Fruit fly (Drosophila melanogaster) whole organism, embryonic: ENCODE data around the gene Cypl.

Source experiments
- B-H2 ChIP-seq: fragments of 200-800 bp; sonication (Bioruptor generic); optimal IDR thresholded peaks from 2 replicates; lab custom pipeline; 2018; ENCODE audit warnings: missing biosample characterization, mild to moderate bottlenecking, missing genetic modification characterization
- CG10321 ChIP-seq: fragments of 200-800 bp; sonication (Bioruptor generic); IDR thresholded peaks from 2 replicates; pipeline ENCODE4 v1.3.6; 2022; ENCODE audit warnings: missing biosample characterization, missing genetic modification characterization
- CG10979 ChIP-seq: fragments of 200-800 bp; sonication (Bioruptor generic); optimal IDR thresholded peaks from 2 replicates; lab custom pipeline; 2018; ENCODE audit warnings: missing biosample characterization, mild to moderate bottlenecking, missing genetic modification characterization, moderate library complexity
- CG11085 ChIP-seq: fragments of 200-800 bp; sonication (Bioruptor generic); IDR thresholded peaks from 2 replicates; pipeline ENCODE4 v1.3.6; 2022; ENCODE audit warnings: missing biosample characterization, missing genetic modification characterization
- CG12299 ChIP-seq: fragments of 200-800 bp; sonication (Bioruptor generic); optimal IDR thresholded peaks from 2 replicates; lab custom pipeline; 2018; ENCODE audit warnings: missing biosample characterization, mild to moderate bottlenecking, missing genetic modification characterization
- CG12769 ChIP-seq: fragments of 200-800 bp; sonication (Bioruptor generic); optimal IDR thresholded peaks from 2 replicates; lab custom pipeline; 2019; ENCODE audit warnings: missing biosample characterization, mild to moderate bottlenecking, missing genetic modification characterization, moderate library complexity
- CG1603 ChIP-seq: fragments of 200-800 bp; sonication (Bioruptor generic); optimal IDR thresholded peaks from 2 replicates; lab custom pipeline; 2019; ENCODE audit warnings: missing biosample characterization, mild to moderate bottlenecking, missing genetic modification characterization, moderate library complexity
- CG2875 ChIP-seq: fragments of 200-800 bp; sonication (Bioruptor generic); optimal IDR thresholded peaks from 2 replicates; lab custom pipeline; 2017; ENCODE audit warnings: missing biosample characterization, mild to moderate bottlenecking, missing genetic modification characterization, missing genetic modification reagents
- CG32532 ChIP-seq: fragments of 200-800 bp; sonication (Bioruptor generic); IDR thresholded peaks from 2 replicates; pipeline ENCODE4 v1.3.6; 2022; ENCODE audit warnings: missing biosample characterization, missing genetic modification characterization
- CG3281 ChIP-seq: fragments of 200-800 bp; sonication (Bioruptor generic); optimal IDR thresholded peaks from 3 replicates; lab custom pipeline; 2017; ENCODE audit warnings: missing biosample characterization, mild to moderate bottlenecking, missing genetic modification characterization
- CG34376 ChIP-seq: fragments of 200-800 bp; sonication (Bioruptor generic); optimal IDR thresholded peaks from 2 replicates; lab custom pipeline; 2018; ENCODE audit warnings: missing biosample characterization, mild to moderate bottlenecking, missing genetic modification characterization
- CG4328 ChIP-seq: fragments of 200-800 bp; sonication (Bioruptor generic); optimal IDR thresholded peaks from 3 replicates; lab custom pipeline; 2017; ENCODE audit warnings: missing biosample characterization, missing genetic modification reagents, missing genetic modification characterization
- CG6683 ChIP-seq: fragments of 200-800 bp; sonication (Bioruptor generic); optimal IDR thresholded peaks from 2 replicates; lab custom pipeline; 2017; ENCODE audit warnings: missing biosample characterization, mild to moderate bottlenecking, missing genetic modification characterization, missing genetic modification reagents
- CG6854 ChIP-seq: fragments of 200-800 bp; sonication (Bioruptor generic); optimal IDR thresholded peaks from 3 replicates; lab custom pipeline; 2017; ENCODE audit warnings: missing biosample characterization, mild to moderate bottlenecking, missing genetic modification characterization
- CG7372 ChIP-seq: fragments of 200-800 bp; sonication (Bioruptor generic); IDR thresholded peaks from 2 replicates; pipeline ENCODE4 v1.3.6; 2022; ENCODE audit warnings: missing biosample characterization, missing genetic modification characterization
- CG7786 ChIP-seq: fragments of 200-800 bp; sonication (Bioruptor generic); optimal IDR thresholded peaks from 2 replicates; lab custom pipeline; 2016; ENCODE audit warnings: missing biosample characterization, missing genetic modification characterization
- CG8924 ChIP-seq: fragments of 200-800 bp; optimal IDR thresholded peaks from 3 replicates; lab custom pipeline; 2019; ENCODE audit warnings: missing biosample characterization, mild to moderate bottlenecking, missing genetic modification characterization, moderate library complexity
- CG9609 ChIP-seq: fragments of 200-800 bp; sonication (Bioruptor generic); optimal IDR thresholded peaks from 3 replicates; lab custom pipeline; 2016; ENCODE audit warnings: missing biosample characterization, missing genetic modification characterization
- Doc2 ChIP-seq: fragments of 200-800 bp; sonication (Bioruptor generic); IDR thresholded peaks from 2 replicates; pipeline ENCODE4 v1.3.6; 2022; ENCODE audit warnings: missing biosample characterization, missing genetic modification characterization
- E2f2 ChIP-seq: fragments of 200-800 bp; sonication (Bioruptor generic); IDR thresholded peaks from 2 replicates; pipeline ENCODE4 v1.3.6; 2022; ENCODE audit warnings: missing biosample characterization, missing genetic modification characterization
- ERR ChIP-seq: fragments of 200-800 bp; sonication (Bioruptor generic); optimal IDR thresholded peaks from 2 replicates; lab custom pipeline; 2016; ENCODE audit warnings: missing biosample characterization, missing genetic modification characterization
- Fer1 ChIP-seq: fragments of 200-800 bp; sonication (Bioruptor generic); optimal IDR thresholded peaks from 2 replicates; lab custom pipeline; 2017; ENCODE audit warnings: missing biosample characterization, mild to moderate bottlenecking, missing genetic modification characterization
- Fer2 ChIP-seq: fragments of 200-800 bp; sonication (Bioruptor generic); optimal IDR thresholded peaks from 2 replicates; lab custom pipeline; 2018; ENCODE audit warnings: missing biosample characterization, mild to moderate bottlenecking, missing genetic modification characterization, moderate library complexity
- Fer3 ChIP-seq: fragments of 200-800 bp; sonication (Bioruptor generic); optimal IDR thresholded peaks from 2 replicates; lab custom pipeline; 2018; ENCODE audit warnings: missing biosample characterization, mild to moderate bottlenecking, missing genetic modification characterization, moderate library complexity
- H2.0 ChIP-seq: fragments of 200-800 bp; sonication (Bioruptor generic); IDR thresholded peaks from 2 replicates; pipeline ENCODE4 v1.3.6; 2022; ENCODE audit warnings: missing biosample characterization, missing genetic modification characterization
- Hr78 ChIP-seq, 2 experiments: fragments of 200-800 bp in 1 of 2; fragments of >200 bp in 1 of 2; sonication (Bioruptor generic) in 1 of 2; optimal IDR thresholded peaks; 2 replicates each; lab custom pipeline; 2017 to 2019; ENCODE audit warnings: missing biosample characterization in 2 of 2, missing genetic modification characterization in 2 of 2, mild to moderate bottlenecking in 1 of 2, moderate library complexity in 1 of 2
- Jarid2 ChIP-seq: fragments of 200-800 bp; sonication (Bioruptor generic); optimal IDR thresholded peaks from 3 replicates; lab custom pipeline; 2017; ENCODE audit warnings: mild to moderate bottlenecking, missing biosample characterization, missing genetic modification reagents, missing genetic modification characterization
- NFAT ChIP-seq: fragments of 200-800 bp; sonication (Bioruptor generic); IDR thresholded peaks from 2 replicates; pipeline ENCODE4 v1.3.6; 2022; ENCODE audit warnings: missing biosample characterization, missing genetic modification characterization
- Neu2 ChIP-seq: fragments of 200-800 bp; sonication (Bioruptor generic); optimal IDR thresholded peaks from 3 replicates; lab custom pipeline; 2016; ENCODE audit warnings: missing biosample characterization, missing genetic modification characterization, borderline replicate concordance
- NfI ChIP-seq: fragments of 200-800 bp; sonication (Bioruptor generic); optimal IDR thresholded peaks from 3 replicates; lab custom pipeline; 2018; ENCODE audit warnings: missing biosample characterization, mild to moderate bottlenecking, missing genetic modification characterization, moderate library complexity
- Rx ChIP-seq: fragments of 200-800 bp; sonication (Bioruptor generic); IDR thresholded peaks from 2 replicates; pipeline ENCODE4 v1.3.6; 2022; ENCODE audit warnings: missing biosample characterization, missing genetic modification characterization
- Scr ChIP-seq: fragments of 200-800 bp; sonication (Bioruptor generic); IDR thresholded peaks from 2 replicates; pipeline ENCODE4 v1.3.6; 2022; ENCODE audit warnings: missing biosample characterization, missing genetic modification characterization; ENCODE audit not compliant: partially characterized antibody
- Sin3A ChIP-seq: fragments of >200 bp; optimal IDR thresholded peaks from 2 replicates; lab custom pipeline; 2018
- amos ChIP-seq: fragments of 200-800 bp; sonication (Bioruptor generic); IDR thresholded peaks from 2 replicates; pipeline ENCODE4 v1.3.6; 2022; ENCODE audit warnings: missing biosample characterization, missing genetic modification characterization; ENCODE audit not compliant: partially characterized antibody
- cato ChIP-seq: fragments of 200-800 bp; sonication (Bioruptor generic); optimal IDR thresholded peaks from 2 replicates; lab custom pipeline; 2016; ENCODE audit warnings: missing biosample characterization, missing genetic modification characterization, borderline replicate concordance
- chn ChIP-seq: fragments of 200-800 bp; sonication (Bioruptor generic); optimal IDR thresholded peaks from 2 replicates; lab custom pipeline; 2016; ENCODE audit warnings: missing biosample characterization, missing genetic modification characterization
- ewg ChIP-seq: fragments of 200-800 bp; sonication (Bioruptor generic); optimal IDR thresholded peaks from 3 replicates; lab custom pipeline; 2017; ENCODE audit warnings: mild to moderate bottlenecking, missing biosample characterization, missing genetic modification reagents, missing genetic modification characterization
- grau ChIP-seq: fragments of 200-800 bp; optimal IDR thresholded peaks from 3 replicates; lab custom pipeline; 2019; ENCODE audit warnings: missing biosample characterization, mild to moderate bottlenecking, missing genetic modification characterization, moderate library complexity
- her ChIP-seq: fragments of 200-800 bp; sonication (Bioruptor generic); optimal IDR thresholded peaks from 2 replicates; lab custom pipeline; 2016; ENCODE audit warnings: missing biosample characterization, missing genetic modification characterization
- ind ChIP-seq: fragments of 200-800 bp; sonication (Bioruptor generic); optimal IDR thresholded peaks from 3 replicates; lab custom pipeline; 2016; ENCODE audit warnings: missing biosample characterization, missing genetic modification characterization
- knrl ChIP-seq: fragments of 200-800 bp; sonication (Bioruptor generic); IDR thresholded peaks from 3 replicates; pipeline ENCODE4 v1.3.6; 2022; ENCODE audit warnings: missing biosample characterization, missing genetic modification characterization; ENCODE audit not compliant: partially characterized antibody
- nom ChIP-seq: fragments of 200-800 bp; sonication (Bioruptor generic); optimal IDR thresholded peaks from 2 replicates; lab custom pipeline; 2017; ENCODE audit warnings: missing biosample characterization, missing genetic modification characterization, mild to moderate bottlenecking, moderate library complexity, missing genetic modification reagents
- otp ChIP-seq: fragments of 200-800 bp; sonication (Bioruptor generic); IDR thresholded peaks from 3 replicates; pipeline ENCODE4, ENCODE4 v1.3.6; 2022; ENCODE audit warnings: missing biosample characterization, missing genetic modification characterization
- pfk ChIP-seq: fragments of 200-800 bp; sonication (Bioruptor generic); optimal IDR thresholded peaks from 2 replicates; lab custom pipeline; 2018; ENCODE audit warnings: missing biosample characterization, mild to moderate bottlenecking, missing genetic modification characterization, moderate library complexity
- sima ChIP-seq: fragments of 200-800 bp; sonication (Bioruptor generic); optimal IDR thresholded peaks from 2 replicates; lab custom pipeline; 2016; ENCODE audit warnings: missing biosample characterization, missing genetic modification characterization
- slou ChIP-seq: fragments of 200-800 bp; sonication (Bioruptor generic); optimal IDR thresholded peaks from 3 replicates; lab custom pipeline; 2016; ENCODE audit warnings: missing biosample characterization, missing genetic modification characterization
- stc ChIP-seq: fragments of 200-800 bp; sonication (Bioruptor generic); IDR thresholded peaks from 2 replicates; pipeline ENCODE4 v1.3.6; 2022; ENCODE audit warnings: missing biosample characterization, missing genetic modification characterization
- tap ChIP-seq: fragments of 200-800 bp; optimal IDR thresholded peaks from 3 replicates; lab custom pipeline; 2019; ENCODE audit warnings: missing biosample characterization, mild to moderate bottlenecking, missing genetic modification characterization, moderate library complexity
- trh ChIP-seq: fragments of 200-800 bp; sonication (Bioruptor generic); optimal IDR thresholded peaks from 2 replicates; lab custom pipeline; 2016; ENCODE audit warnings: missing biosample characterization, missing genetic modification characterization
- ttk ChIP-seq: fragments of 200-800 bp; sonication (Bioruptor generic); IDR thresholded peaks from 2 replicates; pipeline ENCODE4 v2.1.2; 2022; ENCODE audit warnings: missing biosample characterization, missing genetic modification characterization

Cypl gene

DNA sequence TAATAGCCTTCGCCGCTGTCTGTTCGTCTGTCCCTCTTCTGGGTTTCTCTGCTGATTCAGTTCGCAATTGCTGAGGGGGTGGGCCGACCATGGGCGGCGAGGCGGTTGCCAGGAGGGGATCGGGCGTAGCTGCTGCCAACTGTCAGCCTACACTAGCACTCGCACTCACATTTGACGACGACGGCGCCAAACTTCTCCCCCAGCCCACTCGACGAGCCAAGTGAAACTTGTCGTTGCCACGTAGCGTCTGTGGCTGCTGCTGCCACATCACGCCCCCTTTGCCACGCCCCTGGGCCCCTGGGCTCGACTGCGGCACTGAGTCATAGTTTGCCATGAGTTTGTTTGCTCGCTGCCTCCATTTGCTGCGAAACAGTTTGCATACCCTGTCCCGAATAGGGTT, 14.6 kb upstream of the Cypl start (continued):
- TF ChIP-seq ind (peak; percentile 60), CG10979 (no peak), CG11085 (peak; percentile 61), Hr78 (GFP tag; optimal IDR thresholded peaks at IDR 0.05; lab: Kevin White, UChicago) (no peak), otp (GFP tag; lab: Robert Waterston, UW) (0 out of 3 replicates have a peak, but pooled peaks have one; percentile 41), B-H2 (GFP tag; lab: Kevin White, UChicago) (peak; percentile 31), knrl (GFP tag; lab: Robert Waterston, UW) (no peak), amos (GFP tag; lab: Robert Waterston, UW) (no peak), stc (GFP tag; lab: Robert Waterston, UW) (no peak; the same call in 1 of the 2 replicates), cato (GFP tag; lab: Kevin White, UChicago) (no peak), NFAT (GFP tag; lab: Robert Waterston, UW) (peak; percentile 46; the same call in 1 of the 2 replicates), slou (GFP tag; lab: Kevin White, UChicago) (no peak), NfI (peak; percentile 31), ttk (GFP tag; lab: Robert Waterston, UW) (peak; percentile 7; the same call in 1 of the 2 replicates), CG12299 (tag; lab: Kevin White, UChicago) (no peak), Neu2 (GFP tag; lab: Kevin White, UChicago) (no peak), trh (GFP tag; lab: Kevin White, UChicago) (no peak), CG7786 (GFP tag; lab: Kevin White, UChicago) (peak; percentile 60), Sin3A (lab: Kevin White, UChicago) (no peak), CG6854 (GFP tag; lab: Kevin White, UChicago) (peak; percentile 2), Fer1 (GFP tag; lab: Kevin White, UChicago) (peak; percentile 60), CG4328 (GFP tag; lab: Kevin White, UChicago) (no peak), CG8924 (tag; lab: Kevin White, UChicago) (peak; percentile 15), her (GFP tag; lab: Kevin White, UChicago) (peak; percentile 57), CG7372 (GFP tag; lab: Robert Waterston, UW) (peak; percentile 60), E2f2 (peak; percentile 42; the same call in 1 of the 2 replicates), Jarid2 (no peak), CG10321 (GFP tag; lab: Robert Waterston, UW) (no peak), CG9609 (GFP tag; lab: Kevin White, UChicago) (peak; percentile 40), CG34376 (GFP tag; lab: Kevin White, UChicago) (peak; percentile 50), Fer3 (peak; percentile 37), CG1603 (peak; percentile 54), chn (GFP tag; lab: Kevin White, UChicago) (no peak), ERR (no peak), Rx (GFP tag; lab: Robert Waterston, UW) (peak; percentile 45; the same call in 1 of the 2 replicates), CG2875 (no peak), Scr (GFP tag; lab: Robert Waterston, UW) (no peak), ewg (GFP tag; lab: Kevin White, UChicago) (no peak), nom (GFP tag; lab: Kevin White, UChicago) (peak; percentile 66), CG12769 (tag; lab: Kevin White, UChicago) (peak; percentile 90), CG6683 (GFP tag; lab: Kevin White, UChicago) (no peak), tap (tag; lab: Kevin White, UChicago) (no peak), sima (GFP tag; lab: Kevin White, UChicago) (no peak), grau (tag; lab: Kevin White, UChicago) (peak; percentile 50), CG3281 (peak; percentile 38), Fer2 (tag; lab: Kevin White, UChicago) (peak; percentile 7), CG32532 (GFP tag; lab: Robert Waterston, UW) (peak; percentile 87), pfk (GFP tag; lab: Kevin White, UChicago) (no peak), H2.0 (GFP tag; lab: Robert Waterston, UW) (peak; percentile 32; the same call in 1 of the 2 replicates), Doc2 (GFP tag; lab: Robert Waterston, UW) (no peak)
